Fruit fly (Drosophila melanogaster) whole organism, adult: ENCODE results near the gene CG34325.

Experiments used
- CG5204 ChIP-seq: fragments of 200-800 bp; sonication (Bioruptor generic); optimal IDR thresholded peaks from 2 replicates; lab custom pipeline; 2016; ENCODE audit warnings: missing biosample characterization, missing genetic modification characterization
- CG7045 ChIP-seq: fragments of 200-800 bp; sonication (Bioruptor generic); optimal IDR thresholded peaks from 2 replicates; lab custom pipeline; 2017; ENCODE audit warnings: missing biosample characterization, mild to moderate bottlenecking, missing genetic modification characterization
- Mnt ChIP-seq: fragments of 200-800 bp; sonication (Bioruptor generic); optimal IDR thresholded peaks from 2 replicates; lab custom pipeline; 2016; ENCODE audit warnings: missing biosample characterization, mild to moderate bottlenecking, missing genetic modification characterization
- kay ChIP-seq: fragments of 200-800 bp; sonication (Bioruptor generic); peaks from one replicate; lab custom pipeline; 2016; ENCODE audit warnings: missing biosample characterization, missing genetic modification characterization, borderline replicate concordance
- ovo ChIP-seq: fragments of 200-800 bp; sonication (Bioruptor generic); optimal IDR thresholded peaks from 2 replicates; lab custom pipeline; 2016; ENCODE audit warnings: missing biosample characterization, missing genetic modification characterization
- pad ChIP-seq: fragments of 200-800 bp; sonication (Bioruptor generic); optimal IDR thresholded peaks from 3 replicates; lab custom pipeline; 2017; ENCODE audit warnings: missing biosample characterization, missing genetic modification characterization, mild to moderate bottlenecking, moderate library complexity, missing genetic modification reagents

DNA sequence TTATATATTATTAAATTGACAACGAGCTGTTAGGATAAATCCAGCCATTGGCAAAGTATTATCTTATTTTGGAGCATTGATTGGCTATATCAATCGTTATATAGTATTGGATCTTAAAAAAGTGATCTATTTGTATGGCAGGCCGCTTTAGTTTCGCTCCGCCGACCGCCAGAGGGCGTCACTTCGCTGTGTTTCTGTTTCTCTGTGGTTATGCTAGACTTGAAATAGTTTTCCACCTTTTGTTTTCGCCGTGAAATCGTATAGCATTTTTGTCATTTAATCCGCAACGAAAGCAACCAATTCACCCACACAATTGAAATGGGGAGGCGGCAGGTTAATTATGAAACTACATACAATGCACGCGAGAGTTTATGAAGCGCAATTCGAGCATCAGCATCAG, 25.6 kb upstream of the CG34325 start:
- no peak for TF ChIP-seq CG5204 (GFP tag; lab: Kevin White, UChicago)
- TF ChIP-seq pad (GFP tag; lab: Kevin White, UChicago) = no peak
- TF ChIP-seq kay (GFP tag; lab: Kevin White, UChicago) = peak; percentile 50
- TF ChIP-seq ovo (GFP tag; lab: Kevin White, UChicago) = no peak
- TF ChIP-seq CG7045 (GFP tag; lab: Kevin White, UChicago) = no peak
- no peak for TF ChIP-seq Mnt (GFP tag; lab: Kevin White, UChicago)
